Worm (Caenorhabditis elegans): ENCODE results near the gene ddx-23.
A peak's percentile ranks its signal among the peaks of the same experiment; 100 is the strongest.

ddx-23 gene

DNA sequence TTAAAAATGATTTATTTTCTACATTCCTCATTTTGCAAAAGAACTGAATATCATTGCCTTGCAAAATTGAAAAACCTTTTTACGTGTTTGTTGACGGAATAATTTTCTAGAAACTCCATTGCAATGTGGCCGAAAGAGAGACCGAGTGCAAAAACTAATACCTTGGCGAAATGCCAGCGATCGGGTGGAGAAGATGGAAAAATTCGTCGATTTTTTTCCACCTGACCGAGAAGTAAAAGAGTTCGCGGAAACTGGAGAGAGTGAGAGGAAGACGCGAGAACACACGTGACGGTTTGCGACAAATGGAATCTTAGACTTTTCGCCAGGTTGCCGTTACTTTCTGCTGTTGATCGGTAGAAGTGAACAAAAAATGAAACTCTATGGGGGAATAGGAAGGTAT is 11.4 kb downstream of the ddx-23 start (continued):
- peak; percentile 36; the same call in 1 of the 2 replicates for TF ChIP-seq dox-1 (GFP tag; IDR thresholded peaks at IDR 0.05)
- TF ChIP-seq ekl-4 (GFP tag; IDR thresholded peaks at IDR 0.05) = no peak
- TF ChIP-seq B0261.1 (tag; optimal IDR thresholded peaks at IDR 0.05) = no peak
- TF ChIP-seq nfyb-1 (GFP tag; IDR thresholded peaks at IDR 0.05) = peak; percentile 21; the same call in 1 of the 2 replicates
- TF ChIP-seq repo-1 (tag; optimal IDR thresholded peaks at IDR 0.05) = no peak
- TF ChIP-seq B0035.1 (tag; optimal IDR thresholded peaks at IDR 0.05) = no peak

DNA sequence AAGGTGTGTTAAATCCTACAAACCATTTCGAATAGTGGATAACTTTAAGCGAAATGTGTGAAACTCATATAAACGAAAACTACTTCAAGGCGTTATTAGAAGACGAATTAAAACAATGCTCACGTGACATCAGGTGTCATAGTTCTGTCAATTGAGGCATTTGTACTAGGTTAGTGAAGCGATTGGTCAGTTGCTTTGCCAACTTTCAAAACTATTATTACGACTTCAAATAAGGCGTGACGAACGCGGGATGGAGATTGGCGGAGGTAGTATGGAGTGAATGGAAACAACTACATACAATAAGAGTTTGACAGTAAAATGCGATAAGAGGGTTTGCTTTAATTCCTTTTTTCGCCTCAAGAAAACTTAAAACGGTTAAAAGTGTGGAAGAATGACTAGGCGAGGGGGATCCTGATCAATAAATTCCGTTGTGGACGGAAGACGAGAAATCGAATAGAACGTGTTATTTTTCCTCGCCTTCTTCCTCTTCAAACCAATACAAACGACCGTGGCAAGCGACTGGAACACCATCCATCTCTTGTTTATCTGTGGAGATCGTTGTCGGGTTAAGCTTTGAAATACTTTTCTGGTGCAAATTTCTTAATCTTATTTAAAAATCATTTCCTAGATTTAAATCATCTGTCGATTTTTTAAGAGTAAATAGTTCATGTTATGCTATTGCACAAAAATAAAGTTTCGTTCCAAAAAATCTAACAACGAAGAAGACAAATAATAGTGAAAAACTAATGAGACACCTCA is 12.1 kb downstream of the ddx-23 start:
- TF ChIP-seq ZK185.1 (tag; optimal IDR thresholded peaks at IDR 0.05; ENCODE audit: poor library complexity, severe bottlenecking) = no peak
- no peak for TF ChIP-seq atf-7 (tag; optimal IDR thresholded peaks at IDR 0.05)
- peak; percentile 13; the same call in 1 of the 2 replicates for TF ChIP-seq Y95B8A.8 (GFP tag; IDR thresholded peaks at IDR 0.05)
- peak; percentile 21 for TF ChIP-seq nhr-80 (tag; optimal IDR thresholded peaks at IDR 0.05)
- TF ChIP-seq lin-26 (GFP tag; IDR thresholded peaks at IDR 0.05) = no peak
- TF ChIP-seq F57C9.4 (tag; optimal IDR thresholded peaks at IDR 0.05) = no peak
- TF ChIP-seq F33H1.4 (GFP tag; IDR thresholded peaks at IDR 0.05) = no peak
- TF ChIP-seq Y79H2A.3 (GFP tag; conservative IDR thresholded peaks at IDR 0.05) = no peak
- no peak for TF ChIP-seq aptf-3 (GFP tag; IDR thresholded peaks at IDR 0.05)
- no peak for TF ChIP-seq sea-2 (GFP tag; IDR thresholded peaks at IDR 0.05)
- no peak for TF ChIP-seq snpc-1.3 (tag; optimal IDR thresholded peaks at IDR 0.05; ENCODE audit: insufficient read depth)
- no peak for TF ChIP-seq rec-8 (tag; optimal IDR thresholded peaks at IDR 0.05)

DNA sequence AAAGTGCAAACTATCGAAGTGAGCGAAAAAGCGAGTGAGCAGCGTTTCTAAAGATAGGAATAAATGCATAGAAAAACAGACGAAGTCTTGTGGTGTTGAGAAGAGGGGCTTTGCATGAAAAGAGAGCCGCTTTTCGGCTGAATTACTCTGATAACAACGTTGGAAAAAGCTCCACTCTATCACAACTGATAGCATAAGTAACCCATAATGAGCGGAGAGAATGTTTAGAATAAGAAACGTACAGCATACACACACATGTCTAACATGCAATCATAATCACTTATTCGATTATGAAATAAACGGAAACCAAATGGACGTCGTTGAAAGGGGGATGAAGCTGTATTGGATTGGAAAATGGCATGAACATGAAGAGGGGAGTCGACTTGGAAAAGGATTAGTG is 12.8 kb downstream of the ddx-23 start:
- no peak for TF ChIP-seq madf-6 (GFP tag; IDR thresholded peaks at IDR 0.05)
- peak; percentile 46 for TF ChIP-seq nhr-80 (tag; optimal IDR thresholded peaks at IDR 0.05)
- TF ChIP-seq dox-1 (GFP tag; IDR thresholded peaks at IDR 0.05) = 0 out of 2 replicates have a peak, but pooled peaks have one; percentile 9
- TF ChIP-seq ceh-40 (GFP tag; IDR thresholded peaks at IDR 0.05) = no peak
- peak; percentile 21; the same call in 1 of the 2 replicates for TF ChIP-seq cebp-1 (GFP tag; IDR thresholded peaks at IDR 0.05)
- peak; percentile 64 for TF ChIP-seq cebp-1 (tag; optimal IDR thresholded peaks at IDR 0.05)

DNA sequence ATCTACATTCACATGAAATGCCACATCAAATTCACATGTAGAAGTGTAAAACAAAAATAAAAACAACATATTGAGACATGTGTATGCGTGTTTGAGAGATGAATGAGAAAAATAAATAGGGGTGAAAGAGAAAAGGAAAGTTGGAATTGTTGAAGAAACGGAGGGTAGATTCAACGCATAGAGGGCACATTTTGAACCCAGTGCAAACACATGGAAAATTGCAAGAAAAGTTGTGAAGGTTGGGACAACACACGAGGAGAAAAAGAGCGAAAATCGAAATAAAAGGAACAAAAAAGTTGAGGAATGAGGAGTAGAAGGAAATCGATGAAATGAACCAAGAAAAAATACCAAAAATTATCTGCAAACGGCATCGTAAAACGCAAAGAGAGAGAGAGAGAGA is 13.5 kb downstream of the ddx-23 start:
- TF ChIP-seq let-526 (GFP tag; IDR thresholded peaks at IDR 0.05) = no peak
- no peak for TF ChIP-seq nhr-179 (tag; optimal IDR thresholded peaks at IDR 0.05)
- no peak for TF ChIP-seq nfya-1 (tag; optimal IDR thresholded peaks at IDR 0.05; ENCODE audit: borderline replicate concordance, insufficient read depth)
- TF ChIP-seq pbrm-1 (GFP tag; IDR thresholded peaks at IDR 0.05) = no peak
- TF ChIP-seq lsl-1 (GFP tag; optimal IDR thresholded peaks at IDR 0.05) = no peak
- TF ChIP-seq C06A6.2 (GFP tag; conservative IDR thresholded peaks at IDR 0.05) = no peak
- TF ChIP-seq athp-1 (tag; optimal IDR thresholded peaks at IDR 0.05) = no peak
- no peak for TF ChIP-seq ZK185.1 (tag; optimal IDR thresholded peaks at IDR 0.05; ENCODE audit: poor library complexity, severe bottlenecking)
- TF ChIP-seq ztf-22 (GFP tag; optimal IDR thresholded peaks at IDR 0.05) = no peak
- TF ChIP-seq F23B12.7 (tag; optimal IDR thresholded peaks at IDR 0.05; ENCODE audit: insufficient read depth) = no peak
- TF ChIP-seq ceh-91 (GFP tag; IDR thresholded peaks at IDR 0.05) = no peak
- no peak for TF ChIP-seq lin-40 (tag; optimal IDR thresholded peaks at IDR 0.05)
- no peak for TF ChIP-seq K11D2.4 (GFP tag; IDR thresholded peaks at IDR 0.05)
- TF ChIP-seq snpc-1.1 (tag; optimal IDR thresholded peaks at IDR 0.05; ENCODE audit: insufficient read depth) = no peak
- no peak for TF ChIP-seq hlh-26 (GFP tag; conservative IDR thresholded peaks at IDR 0.05)
- TF ChIP-seq lin-35 (GFP tag; optimal IDR thresholded peaks at IDR 0.05) = no peak
- TF ChIP-seq sea-2 (GFP tag; IDR thresholded peaks at IDR 0.05) = no peak
- TF ChIP-seq rcor-1 (GFP tag; IDR thresholded peaks at IDR 0.05) = no peak
- no peak for TF ChIP-seq ceh-27 (GFP tag; optimal IDR thresholded peaks at IDR 0.05)

Data from whole organism, young adult.